Worm (Caenorhabditis elegans): ENCODE results near the gene F57B9.3.

The F57B9.3 gene

DNA sequence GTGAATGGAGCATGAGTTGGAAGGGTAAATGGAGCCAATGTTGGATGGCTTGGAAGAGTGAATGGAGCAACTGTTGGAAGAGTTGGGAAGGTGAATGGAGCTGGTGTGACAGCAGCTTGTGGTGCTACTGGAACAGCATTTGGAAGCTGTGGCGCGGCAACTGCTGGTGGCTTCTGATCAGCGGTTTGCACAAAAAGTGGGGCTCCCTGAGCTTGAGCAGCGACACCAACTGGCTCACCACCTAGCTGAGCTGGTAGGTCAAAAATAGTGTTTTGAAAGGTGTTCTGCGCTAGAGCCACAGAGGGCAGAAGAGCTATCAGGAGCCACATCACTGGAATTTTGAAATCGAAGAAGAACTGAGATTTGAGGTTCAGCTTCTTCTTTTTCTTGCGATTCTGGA lies 5.7 kb downstream of the F57B9.3 start:
- TF ChIP-seq pag-3 (tag; optimal IDR thresholded peaks at IDR 0.05; ENCODE audit: borderline replicate concordance) (no peak), fkh-6 (tag; optimal IDR thresholded peaks at IDR 0.05) (no peak), fkh-10 (GFP tag; optimal IDR thresholded peaks at IDR 0.05) (no peak)

DNA sequence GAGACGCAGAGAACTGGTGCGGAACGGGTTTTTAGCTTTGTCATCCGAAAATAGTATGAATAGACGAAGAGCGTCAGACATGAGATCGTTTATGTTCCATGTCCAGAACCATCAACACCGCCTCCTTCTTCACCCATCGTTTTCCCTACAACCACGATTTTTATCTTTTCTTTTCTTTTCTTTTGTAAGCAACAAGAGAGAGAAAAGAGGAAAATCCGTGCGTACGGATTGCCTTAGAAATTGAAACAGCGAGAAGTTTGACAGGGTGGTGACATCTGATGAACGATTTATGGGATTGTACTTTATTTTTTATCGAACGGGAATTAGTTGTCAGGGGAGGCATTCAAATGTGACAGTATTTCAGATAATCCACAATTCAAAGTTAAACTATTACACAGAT lies 6.1 kb downstream of the F57B9.3 start, which contains the start of gene abu-13:
abu-13 (minus strand) TSS at position 152 of the 400 bp plus-strand sequence.
- no peak for TF ChIP-seq nfya-1 (tag; optimal IDR thresholded peaks at IDR 0.05)
- TF ChIP-seq K09A11.1 (tag; optimal IDR thresholded peaks at IDR 0.05; ENCODE audit: insufficient read depth) = no peak
- TF ChIP-seq nhr-232 (tag; optimal IDR thresholded peaks at IDR 0.05) = no peak
- TF ChIP-seq ceh-9 (tag; optimal IDR thresholded peaks at IDR 0.05) = no peak
- TF ChIP-seq lim-6 (tag; optimal IDR thresholded peaks at IDR 0.05) = no peak
- TF ChIP-seq ttx-3 (tag; optimal IDR thresholded peaks at IDR 0.05) = no peak
- TF ChIP-seq Y22D7AL.16 (tag; optimal IDR thresholded peaks at IDR 0.05) = no peak
- TF ChIP-seq C38D4.7 (GFP tag; optimal IDR thresholded peaks at IDR 0.05) = no peak
- TF ChIP-seq ceh-34 (tag; optimal IDR thresholded peaks at IDR 0.05) = no peak

DNA sequence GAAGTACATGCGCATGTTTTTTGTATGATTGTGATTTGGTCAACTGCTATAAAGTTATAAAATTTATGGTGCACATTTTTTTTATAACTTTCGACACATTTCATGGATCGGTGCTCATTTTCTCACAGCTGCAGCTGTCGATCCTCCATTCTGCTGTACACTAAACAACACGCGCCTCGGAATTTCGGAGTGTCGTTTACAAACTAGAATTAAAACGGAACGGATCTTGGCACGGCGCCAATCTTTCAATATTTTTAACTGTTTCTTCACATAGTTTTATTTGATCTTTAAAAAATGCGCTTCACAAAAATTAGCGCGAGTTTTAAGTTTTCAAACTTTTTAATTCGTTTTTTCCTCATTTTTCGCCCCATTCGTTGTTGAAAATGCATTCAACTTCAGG lies 6.8 kb downstream of the F57B9.3 start, which contains the start of gene let-711:
let-711 (plus strand) TSS at position 337 of the 400 bp plus-strand sequence.
- TF ChIP-seq ets-4 (tag; optimal IDR thresholded peaks at IDR 0.05) (no peak), pha-4 (tag; optimal IDR thresholded peaks at IDR 0.05) (no peak), ceh-48 (tag; optimal IDR thresholded peaks at IDR 0.05) (no peak), pat-9 (tag; optimal IDR thresholded peaks at IDR 0.05) (no peak), ceh-22 (tag; optimal IDR thresholded peaks at IDR 0.05) (no peak), K09A11.1 (tag; optimal IDR thresholded peaks at IDR 0.05; ENCODE audit: insufficient read depth) (no peak), dmd-4 (tag; optimal IDR thresholded peaks at IDR 0.05; ENCODE audit: borderline replicate concordance) (no peak), fax-1 (tag; optimal IDR thresholded peaks at IDR 0.05) (no peak)

DNA sequence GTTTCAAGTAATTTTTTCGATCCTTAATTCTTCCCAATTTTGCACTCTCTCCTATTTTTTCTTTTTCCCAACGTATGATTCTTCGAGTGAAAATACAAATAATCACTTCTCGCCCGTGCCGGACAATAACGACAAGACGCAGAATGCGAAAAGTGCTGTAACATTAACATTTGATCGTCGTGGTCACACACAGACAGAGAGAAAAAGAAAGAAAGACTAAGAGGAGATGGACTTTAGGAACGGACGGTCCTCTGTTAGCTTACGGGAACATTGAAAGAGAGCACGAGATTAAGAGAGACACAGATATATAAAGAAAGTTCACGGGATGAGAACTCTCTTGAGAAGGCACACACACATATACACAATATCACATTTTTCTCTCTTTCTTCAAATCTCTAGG lies 8.3 kb downstream of the F57B9.3 start:
- no peak for TF ChIP-seq ceh-19 (GFP tag; optimal IDR thresholded peaks at IDR 0.05)
- TF ChIP-seq pax-1 (tag; optimal IDR thresholded peaks at IDR 0.05) = peak; percentile 31
- peak; percentile 28 for TF ChIP-seq nfya-1 (tag; optimal IDR thresholded peaks at IDR 0.05)
- TF ChIP-seq ceh-2 (tag; optimal IDR thresholded peaks at IDR 0.05) = no peak
- TF ChIP-seq K02D7.2 (tag; optimal IDR thresholded peaks at IDR 0.05) = no peak
- TF ChIP-seq tbx-2 (tag; optimal IDR thresholded peaks at IDR 0.05) = peak; percentile 33
- TF ChIP-seq dve-1 (tag; optimal IDR thresholded peaks at IDR 0.05) = no peak
- peak; percentile 64 for TF ChIP-seq hlh-30 (tag; optimal IDR thresholded peaks at IDR 0.05; ENCODE audit: insufficient read depth)
- peak; percentile 57 for TF ChIP-seq unc-55 (GFP tag; optimal IDR thresholded peaks at IDR 0.05)
- TF ChIP-seq sox-2 (GFP tag; IDR thresholded peaks at IDR 0.05) = no peak
- no peak for TF ChIP-seq syd-9 (tag; optimal IDR thresholded peaks at IDR 0.05)

DNA sequence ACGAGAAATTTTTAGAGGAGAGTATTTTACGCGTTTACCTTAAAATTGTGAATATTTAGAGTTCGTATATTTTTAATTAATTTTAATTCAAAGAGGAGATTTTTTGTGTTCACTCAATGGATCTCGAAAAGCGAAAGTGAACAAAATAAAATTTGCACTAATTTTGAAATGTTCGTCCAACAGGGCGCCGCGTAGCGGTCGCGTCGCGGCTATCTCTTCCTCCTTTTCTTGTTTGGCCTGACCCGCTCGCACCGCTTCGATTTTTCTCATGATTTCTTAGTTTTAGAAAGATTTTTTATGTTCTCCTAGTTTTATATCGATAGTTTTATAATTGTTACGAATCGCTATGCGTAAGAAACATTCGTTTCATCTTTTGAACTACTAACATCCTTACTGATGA lies 11.8 kb downstream of the F57B9.3 start:
- peak; percentile 45 for TF ChIP-seq ceh-48 (tag; optimal IDR thresholded peaks at IDR 0.05)
- TF ChIP-seq nhr-232 (tag; optimal IDR thresholded peaks at IDR 0.05) = no peak
- TF ChIP-seq unc-42 (tag; optimal IDR thresholded peaks at IDR 0.05) = peak; percentile 16
- peak; percentile 17 for TF ChIP-seq ceh-31 (tag; optimal IDR thresholded peaks at IDR 0.05)
- TF ChIP-seq ref-2 (tag; optimal IDR thresholded peaks at IDR 0.05) = peak; percentile 20

DNA sequence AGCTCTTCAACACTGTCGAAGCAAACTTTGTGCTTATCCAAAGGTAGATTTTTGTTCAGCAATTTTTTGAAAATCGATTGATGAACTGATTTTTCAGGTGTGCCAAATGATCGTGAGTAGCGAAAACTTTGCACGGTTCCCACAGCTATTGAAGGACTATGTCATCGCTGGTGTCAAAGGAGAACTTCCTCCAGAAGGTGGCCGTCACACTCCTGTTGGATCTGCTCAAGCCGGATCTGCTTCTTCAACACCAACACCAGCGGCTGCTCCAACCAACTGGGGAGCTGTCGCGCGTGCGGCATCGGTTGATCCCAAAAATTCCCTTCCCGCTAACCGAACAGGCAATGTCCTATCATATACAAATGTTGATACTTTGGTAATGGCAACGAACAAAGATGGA lies 13.8 kb downstream of the F57B9.3 start:
- TF ChIP-seq hlh-6 (tag; optimal IDR thresholded peaks at IDR 0.05) (no peak), C38D4.7 (GFP tag; optimal IDR thresholded peaks at IDR 0.05) (no peak), C08G9.2 (tag; optimal IDR thresholded peaks at IDR 0.05) (no peak), tbx-2 (tag; optimal IDR thresholded peaks at IDR 0.05) (no peak), hlh-13 (GFP tag; optimal IDR thresholded peaks at IDR 0.05) (no peak), ceh-14 (tag; optimal IDR thresholded peaks at IDR 0.05) (no peak), ceh-9 (tag; optimal IDR thresholded peaks at IDR 0.05) (no peak)
